Worm (Caenorhabditis elegans) whole organism, L1 larva: ENCODE data around the gene cdr-4.

Source experiments
- Y116A8C.19 ChIP-seq: sonication (generic microtip); optimal IDR thresholded peaks from 2 replicates; lab custom pipeline; 2016; ENCODE audit warnings: missing compliant biosample characterization, missing genetic modification characterization, borderline replicate concordance
- aha-1 ChIP-seq: fragments of 150-350 bp; optimal IDR thresholded peaks from 2 replicates; lab custom pipeline; 2014; ENCODE audit warnings: missing biosample characterization, missing genetic modification characterization
- alr-1 ChIP-seq: fragments of 200-800 bp; sonication (Bioruptor generic); optimal IDR thresholded peaks from 2 replicates; lab custom pipeline; 2018; ENCODE audit warnings: borderline replicate concordance, mild to moderate bottlenecking, missing genetic modification characterization, missing compliant biosample characterization
- ama-1 ChIP-seq: fragments of 150-350 bp; optimal IDR thresholded peaks from 2 replicates; lab custom pipeline; 2014
- ceh-8 ChIP-seq: fragments of 200-800 bp; sonication (Bioruptor generic); optimal IDR thresholded peaks from 2 replicates; lab custom pipeline; 2018; ENCODE audit warnings: mild to moderate bottlenecking, missing genetic modification characterization, moderate library complexity, missing compliant biosample characterization
- ceh-82 ChIP-seq, 3 experiments: fragments of 150-350 bp in 1 of 3; sonication (generic microtip) in 2 of 3; optimal IDR thresholded peaks; 2 replicates each; lab custom pipeline; 2014 to 2017; ENCODE audit warnings: missing biosample characterization in 3 of 3, missing genetic modification characterization in 3 of 3
- ceh-88 ChIP-seq: fragments of 200-800 bp; sonication (Bioruptor generic); IDR thresholded peaks from 2 replicates; pipeline ENCODE4 v1.3.6; 2022; ENCODE audit warnings: missing genetic modification characterization, missing compliant biosample characterization
- efl-1 ChIP-seq, 4 experiments: fragments of 150-350 bp; optimal IDR thresholded peaks in 3 of 4; peaks in 1 of 4; 1 replicate in 1 of 4; 2 replicates in 3 of 4; lab custom pipeline; 2014; ENCODE audit warnings: missing biosample characterization in 2 of 4, missing genetic modification characterization in 2 of 4, missing genetic modification reagents in 2 of 4
- elt-2 ChIP-seq: sonication (generic microtip); optimal IDR thresholded peaks from 2 replicates; lab custom pipeline; 2016; ENCODE audit warnings: missing genetic modification characterization, mild to moderate bottlenecking, inconsistent platforms, missing compliant biosample characterization, missing genetic modification reagents
- ets-5 ChIP-seq: fragments of 200-800 bp; sonication (Bioruptor generic); IDR thresholded peaks from 2 replicates; pipeline ENCODE4 v1.3.6; 2022; ENCODE audit warnings: missing genetic modification characterization, missing compliant biosample characterization
- fkh-8 ChIP-seq: sonication (generic microtip); optimal IDR thresholded peaks from 2 replicates; lab custom pipeline; 2016; ENCODE audit warnings: mild to moderate bottlenecking, missing genetic modification characterization, missing compliant biosample characterization
- fos-1 ChIP-seq: fragments of 150-350 bp; optimal IDR thresholded peaks from 2 replicates; lab custom pipeline; 2014; ENCODE audit warnings: missing biosample characterization, missing genetic modification characterization
- hlh-17 ChIP-seq: fragments of 200-800 bp; sonication (Bioruptor generic); optimal IDR thresholded peaks from 2 replicates; lab custom pipeline; 2018; ENCODE audit warnings: missing genetic modification characterization, mild to moderate bottlenecking, missing compliant biosample characterization, moderate library complexity, borderline replicate concordance
- isw-1 ChIP-seq: fragments of 200-800 bp; sonication (Bioruptor generic); IDR thresholded peaks from 2 replicates; pipeline ENCODE4 v1.3.6; 2022; ENCODE audit warnings: missing genetic modification characterization, missing compliant biosample characterization
- lin-13 ChIP-seq: fragments of 150-350 bp; optimal IDR thresholded peaks from 2 replicates; lab custom pipeline; 2014; ENCODE audit warnings: missing biosample characterization, missing genetic modification reagents, missing genetic modification characterization
- lin-14 ChIP-seq: fragments of 200-800 bp; sonication (Bioruptor generic); optimal IDR thresholded peaks from 2 replicates; lab custom pipeline; 2018; ENCODE audit warnings: mild to moderate bottlenecking, missing genetic modification characterization, moderate library complexity, missing compliant biosample characterization
- lin-15B ChIP-seq: fragments of 150-350 bp; sonication (generic microtip); optimal IDR thresholded peaks from 3 replicates; lab custom pipeline; 2014; ENCODE audit warnings: missing biosample characterization, missing genetic modification characterization
- lin-35 ChIP-seq, 2 experiments: fragments of 150-350 bp; optimal IDR thresholded peaks; 2 replicates each; lab custom pipeline; 2014; ENCODE audit warnings: missing biosample characterization in 2 of 2, missing genetic modification characterization in 2 of 2, missing genetic modification reagents in 2 of 2
- nhr-11 ChIP-seq: fragments of 150-350 bp; optimal IDR thresholded peaks from 2 replicates; lab custom pipeline; 2014; ENCODE audit warnings: missing biosample characterization, missing genetic modification characterization
- nhr-19 ChIP-seq: fragments of 200-800 bp; sonication (Bioruptor generic); conservative IDR thresholded peaks from 2 replicates; pipeline ENCODE4 v1.3.6; 2022; ENCODE audit warnings: missing genetic modification characterization, missing compliant biosample characterization
- nhr-20 ChIP-seq: sonication (generic microtip); optimal IDR thresholded peaks from 2 replicates; lab custom pipeline; 2016; ENCODE audit warnings: mild to moderate bottlenecking, missing genetic modification characterization, missing compliant biosample characterization
- nhr-76 ChIP-seq: sonication (generic microtip); optimal IDR thresholded peaks from 2 replicates; lab custom pipeline; 2017; ENCODE audit warnings: missing biosample characterization, missing genetic modification characterization
- nhr-77 ChIP-seq: fragments of 150-350 bp; optimal IDR thresholded peaks from 2 replicates; lab custom pipeline; 2014; ENCODE audit warnings: missing biosample characterization, missing genetic modification characterization
- nhr-85 ChIP-seq: sonication (generic microtip); peaks from one replicate; lab custom pipeline; 2016; ENCODE audit warnings: missing genetic modification characterization, inconsistent platforms, missing compliant biosample characterization
- pag-3 ChIP-seq: sonication (generic microtip); optimal IDR thresholded peaks from 2 replicates; lab custom pipeline; 2017; ENCODE audit warnings: missing genetic modification characterization, mild to moderate bottlenecking, missing compliant biosample characterization, antibody characterized with exemption, borderline replicate concordance; ENCODE audit not compliant: insufficient read depth
- rnt-1 ChIP-seq: sonication (generic microtip); optimal IDR thresholded peaks from 2 replicates; lab custom pipeline; 2016; ENCODE audit warnings: mild to moderate bottlenecking, missing genetic modification characterization, moderate library complexity, missing compliant biosample characterization
- skn-1 ChIP-seq: fragments of 150-350 bp; optimal IDR thresholded peaks from 2 replicates; lab custom pipeline; 2014; ENCODE audit warnings: missing biosample characterization, missing genetic modification characterization
- tbx-2 ChIP-seq: sonication (generic microtip); optimal IDR thresholded peaks from 2 replicates; lab custom pipeline; 2016; ENCODE audit warnings: missing genetic modification characterization, missing compliant biosample characterization
- unc-130 ChIP-seq: fragments of 150-350 bp; optimal IDR thresholded peaks from 2 replicates; lab custom pipeline; 2017; ENCODE audit warnings: missing biosample characterization, missing genetic modification characterization, inconsistent platforms
- unc-30 ChIP-seq: sonication (generic microtip); optimal IDR thresholded peaks from 2 replicates; lab custom pipeline; 2017; ENCODE audit warnings: missing biosample characterization, missing genetic modification characterization
- unc-62 ChIP-seq: fragments of 150-350 bp; optimal IDR thresholded peaks from 2 replicates; lab custom pipeline; 2014; ENCODE audit warnings: missing biosample characterization, missing genetic modification reagents, missing genetic modification characterization
- unc-86 ChIP-seq: sonication (generic microtip); optimal IDR thresholded peaks from 2 replicates; lab custom pipeline; 2016; ENCODE audit warnings: missing genetic modification characterization, missing compliant biosample characterization
- unc-98 ChIP-seq: fragments of 200-800 bp; sonication (Bioruptor generic); IDR thresholded peaks from 2 replicates; pipeline ENCODE4 v1.3.6; 2022; ENCODE audit warnings: missing genetic modification characterization, missing compliant biosample characterization
- vab-15 ChIP-seq: sonication (generic microtip); optimal IDR thresholded peaks from 2 replicates; lab custom pipeline; 2017; ENCODE audit warnings: missing genotype, mild to moderate bottlenecking, missing genetic modification characterization, missing compliant biosample characterization
- xbp-1 ChIP-seq: sonication (generic microtip); optimal IDR thresholded peaks from 2 replicates; lab custom pipeline; 2016; ENCODE audit warnings: missing genetic modification characterization, missing compliant biosample characterization
- zag-1 ChIP-seq: fragments of 150-350 bp; optimal IDR thresholded peaks from 2 replicates; lab custom pipeline; 2014; ENCODE audit warnings: missing biosample characterization, missing genetic modification characterization
- zip-4 ChIP-seq: fragments of 200-800 bp; sonication (Bioruptor generic); optimal IDR thresholded peaks from 2 replicates; lab custom pipeline; 2018; ENCODE audit warnings: mild to moderate bottlenecking, missing genetic modification characterization, moderate library complexity, missing compliant biosample characterization
- ztf-4 ChIP-seq: fragments of 150-350 bp; optimal IDR thresholded peaks from 2 replicates; lab custom pipeline; 2014; ENCODE audit warnings: missing biosample characterization, missing genetic modification characterization

The cdr-4 gene

ce11 chrV:12420843-12421242, 12.4 kb upstream of the cdr-4 start, which contains the start of gene C54D10.4:
C54D10.4 (minus strand) TSS chrV:12420943.
- no peak for TF ChIP-seq unc-86 (tag; lab: Kevin White, UChicago)
- no peak for TF ChIP-seq lin-15B (tag; lab: Kevin White, UChicago)
- TF ChIP-seq fkh-8 (tag; lab: Kevin White, UChicago), result no peak
- no peak for TF ChIP-seq nhr-77 (tag; lab: Kevin White, UChicago)
- no peak for TF ChIP-seq pag-3
- TF ChIP-seq isw-1 (GFP tag; lab: Robert Waterston, UW), result no peak
- TF ChIP-seq nhr-85 (tag; lab: Kevin White, UChicago), result no peak
- TF ChIP-seq hlh-17 (GFP tag; lab: Kevin White, UChicago), result no peak
- TF ChIP-seq unc-62, result no peak

ce11 chrV:12418292-12418691, 9.9 kb upstream of the cdr-4 start, which contains the start of gene C54D10.3:
C54D10.3 (plus strand) TSS chrV:12418592.
- TF ChIP-seq ceh-8 (GFP tag; lab: Kevin White, UChicago), result no peak

- TF ChIP-seq unc-30 (no peak), rnt-1 (tag; lab: Kevin White, UChicago) (no peak), skn-1 (no peak), xbp-1 (tag; lab: Kevin White, UChicago) (no peak), elt-2 (tag; lab: Kevin White, UChicago) (no peak), nhr-11 (tag; lab: Kevin White, UChicago) (no peak), fos-1 (tag; lab: Kevin White, UChicago) (no peak), unc-98 (GFP tag; lab: Robert Waterston, UW) (no peak), ceh-8 (GFP tag; lab: Kevin White, UChicago) (no peak)
These were observed 8.9 kb upstream of the cdr-4 start, which contains the start of gene cdr-3 for ce11 chrV:12417277-12417676. cdr-3 (minus strand) TSS chrV:12417377.

- no peak for TF ChIP-seq nhr-11 (tag; lab: Kevin White, UChicago)
- TF ChIP-seq tbx-2, result no peak
- no peak for TF ChIP-seq ama-1 (lab: Kevin White, UChicago)
- no peak for TF ChIP-seq nhr-19
- TF ChIP-seq zag-1 (tag; lab: Kevin White, UChicago), result no peak
- TF ChIP-seq nhr-20 (tag; lab: Kevin White, UChicago), result peak; percentile 14
- TF ChIP-seq unc-130 (tag; lab: Kevin White, UChicago), result no peak
- TF ChIP-seq zip-4 (GFP tag; lab: Kevin White, UChicago), result no peak
- no peak for TF ChIP-seq lin-13 (GFP tag; lab: Kevin White, UChicago)
- no peak for TF ChIP-seq unc-30
- TF ChIP-seq nhr-76, result no peak
- TF ChIP-seq Y116A8C.19, result no peak
- TF ChIP-seq aha-1 (tag; lab: Kevin White, UChicago), result no peak
- TF ChIP-seq ztf-4 (tag; lab: Kevin White, UChicago), result no peak
- TF ChIP-seq ceh-8 (GFP tag; lab: Kevin White, UChicago), result no peak
- TF ChIP-seq elt-2 (tag; lab: Kevin White, UChicago), result peak; percentile 57
- no peak for TF ChIP-seq alr-1 (tag; lab: Kevin White, UChicago)
- no peak for TF ChIP-seq ets-5
- no peak for TF ChIP-seq lin-35 (GFP tag; optimal IDR thresholded peaks at IDR 0.05; lab: Kevin White, UChicago)
- no peak for TF ChIP-seq efl-1 (optimal IDR thresholded peaks at IDR 0.05; lab: Kevin White, UChicago)
- TF ChIP-seq efl-1 (GFP tag; optimal IDR thresholded peaks at IDR 0.05 in 1 of 2; lab: Kevin White, UChicago), result peak in 1 of 2 experiments; percentile 48
- no peak for TF ChIP-seq ceh-82 (tag; optimal IDR thresholded peaks at IDR 0.05; lab: Kevin White, UChicago)
- no peak for TF ChIP-seq vab-15
- TF ChIP-seq ceh-88, result no peak
- TF ChIP-seq lin-14 (GFP tag; lab: Kevin White, UChicago), result no peak
These were observed 7.2 kb upstream of the cdr-4 start, which contains the start of gene cdr-2 for ce11 chrV:12415656-12416055. cdr-2 (minus strand) TSS chrV:12415709.
